Fruit fly (Drosophila melanogaster) whole organism, pupa: ENCODE measurements around the gene Snm1.

Source experiments
- CG10348 ChIP-seq: fragments of 200-800 bp; sonication (Bioruptor generic); IDR thresholded peaks from 2 replicates; pipeline ENCODE4 v1.3.6; 2022; ENCODE audit warnings: missing biosample characterization, missing genetic modification characterization
- CG13204 ChIP-seq: fragments of 200-800 bp; sonication (Bioruptor generic); optimal IDR thresholded peaks from 2 replicates; lab custom pipeline; 2018; ENCODE audit warnings: missing biosample characterization, mild to moderate bottlenecking, missing genetic modification characterization, moderate library complexity
- CG14655 ChIP-seq: fragments of 200-800 bp; sonication (Bioruptor generic); optimal IDR thresholded peaks from 3 replicates; lab custom pipeline; 2017; ENCODE audit warnings: mild to moderate bottlenecking, missing biosample characterization, missing genetic modification reagents, missing genetic modification characterization
- CG32121 ChIP-seq: fragments of 200-800 bp; sonication (Bioruptor generic); IDR thresholded peaks from 2 replicates; pipeline ENCODE4 v1.3.6; 2022; ENCODE audit warnings: missing biosample characterization, missing genetic modification characterization
- CG4496 ChIP-seq: fragments of 200-800 bp; sonication (Bioruptor generic); IDR thresholded peaks from 3 replicates; pipeline ENCODE4 v1.3.6; 2022; ENCODE audit warnings: missing biosample characterization, missing genetic modification characterization
- CG8159 ChIP-seq: fragments of 200-800 bp; sonication (Bioruptor generic); optimal IDR thresholded peaks from 3 replicates; lab custom pipeline; 2018; ENCODE audit warnings: missing biosample characterization, mild to moderate bottlenecking, missing genetic modification characterization, moderate library complexity
- CG8301 ChIP-seq: fragments of 200-800 bp; sonication (Bioruptor generic); optimal IDR thresholded peaks from 2 replicates; lab custom pipeline; 2018; ENCODE audit warnings: missing biosample characterization, mild to moderate bottlenecking, missing genetic modification characterization
- EcR ChIP-seq: fragments of 200-800 bp; sonication (Bioruptor generic); optimal IDR thresholded peaks from 3 replicates; lab custom pipeline; 2019; ENCODE audit warnings: missing biosample characterization, missing genetic modification characterization, mild to moderate bottlenecking, moderate library complexity, missing genetic modification reagents
- Pif1B ChIP-seq: fragments of 200-800 bp; sonication (Bioruptor generic); optimal IDR thresholded peaks from 3 replicates; lab custom pipeline; 2016; ENCODE audit warnings: missing biosample characterization, missing genetic modification characterization
- Snoo ChIP-seq: fragments of 200-800 bp; sonication (Bioruptor generic); optimal IDR thresholded peaks from 3 replicates; lab custom pipeline; 2017; ENCODE audit warnings: missing biosample characterization, mild to moderate bottlenecking, missing genetic modification characterization, inconsistent platforms
- fd96Ca ChIP-seq: fragments of 200-800 bp; sonication (Bioruptor generic); IDR thresholded peaks from 3 replicates; pipeline ENCODE4 v1.3.6; 2022; ENCODE audit warnings: missing biosample characterization, missing genetic modification characterization
- gl ChIP-seq: fragments of 200-800 bp; sonication (Bioruptor generic); optimal IDR thresholded peaks from 2 replicates; lab custom pipeline; 2018; ENCODE audit warnings: missing biosample characterization, mild to moderate bottlenecking, missing genetic modification characterization
- rn ChIP-seq: fragments of 200-800 bp; sonication (Bioruptor generic); IDR thresholded peaks from 2 replicates; pipeline ENCODE4 v1.3.6; 2022; ENCODE audit warnings: missing biosample characterization, missing genetic modification characterization

DNA sequence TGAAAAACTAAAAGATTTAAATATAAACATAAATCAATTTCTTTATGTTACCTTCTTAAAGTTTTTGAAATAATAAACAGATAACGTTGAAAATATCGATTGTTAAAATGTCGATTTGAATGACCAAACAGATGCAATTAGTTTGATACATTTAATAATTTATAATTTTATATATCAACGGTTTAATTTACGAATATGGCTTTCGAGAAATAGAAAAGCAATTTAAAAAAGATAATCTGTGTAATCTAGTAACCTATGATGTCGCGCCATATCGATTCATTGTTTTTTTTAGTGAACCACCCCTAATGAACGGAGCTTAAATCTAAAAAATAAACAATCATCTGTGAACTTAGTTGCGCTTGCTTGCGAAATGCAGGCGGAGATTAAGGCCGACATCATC is 33.7 kb downstream of the Snm1 start, which contains the start of gene PolZ2:
- no peak for TF ChIP-seq CG4496 (GFP tag; lab: Robert Waterston, UW)
- TF ChIP-seq rn (GFP tag; lab: Robert Waterston, UW): no peak
- TF ChIP-seq gl: no peak
- TF ChIP-seq CG14655: no peak
- no peak for TF ChIP-seq fd96Ca (GFP tag; lab: Robert Waterston, UW)
- TF ChIP-seq CG8301 (tag; lab: Kevin White, UChicago): no peak
- TF ChIP-seq EcR (GFP tag; lab: Kevin White, UChicago): no peak
- no peak for TF ChIP-seq CG8159 (tag; lab: Kevin White, UChicago)
- no peak for TF ChIP-seq Pif1B (GFP tag; lab: Kevin White, UChicago)
- no peak for TF ChIP-seq CG32121
- no peak for TF ChIP-seq Snoo (tag; lab: Kevin White, UChicago)
- no peak for TF ChIP-seq CG10348 (GFP tag; lab: Robert Waterston, UW)
- TF ChIP-seq CG13204: no peak
